Worm (Caenorhabditis elegans): ENCODE measurements around the gene C12D8.13.

DNA sequence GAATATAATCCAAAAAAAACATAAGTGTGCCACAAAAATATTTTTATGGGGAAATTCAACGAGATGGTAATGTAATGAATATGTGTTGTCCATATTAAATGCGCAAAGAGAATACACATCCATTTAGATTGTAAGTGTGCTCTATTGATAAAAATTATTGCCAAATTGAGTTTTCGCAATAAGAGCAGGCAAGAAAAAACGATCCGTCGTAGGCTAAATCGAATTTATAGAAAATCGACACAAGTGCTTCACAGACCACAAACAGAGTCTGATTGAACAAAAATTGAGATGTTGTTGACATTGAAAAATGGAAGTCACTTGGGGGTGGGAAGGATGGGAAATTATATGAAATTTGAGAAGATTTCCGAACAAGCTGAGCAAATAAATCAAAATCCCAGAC, 44.5 kb upstream of the C12D8.13 start:
- TF ChIP-seq ctbp-1 (GFP tag; IDR thresholded peaks at IDR 0.05) (no peak), pha-4 (GFP tag; IDR thresholded peaks at IDR 0.05) (no peak), pha-4 (tag; optimal IDR thresholded peaks at IDR 0.05) (no peak), ZK546.5 (tag; optimal IDR thresholded peaks at IDR 0.05) (no peak), sdz-12 (GFP tag; optimal IDR thresholded peaks at IDR 0.05) (no peak), R02D3.7 (tag; optimal IDR thresholded peaks at IDR 0.05) (no peak), dpl-1 (GFP tag; optimal IDR thresholded peaks at IDR 0.05) (no peak)
